Fruit fly (Drosophila melanogaster) whole organism, embryonic: ENCODE results near the gene Atf3.

ENCODE experiments used
- ATbp ChIP-seq: fragments of 200-800 bp; sonication (Bioruptor generic); optimal IDR thresholded peaks from 2 replicates; lab custom pipeline; 2017; ENCODE audit warnings: missing biosample characterization, mild to moderate bottlenecking, missing genetic modification characterization, missing genetic modification reagents
- Atf6 ChIP-seq: fragments of 200-800 bp; sonication (Bioruptor generic); IDR thresholded peaks from 2 replicates; pipeline ENCODE4 v1.3.6; 2022; ENCODE audit warnings: missing biosample characterization, missing genetic modification characterization
- CG10565 ChIP-seq: fragments of 200-800 bp; sonication (Bioruptor generic); optimal IDR thresholded peaks from 3 replicates; lab custom pipeline; 2016; ENCODE audit warnings: missing biosample characterization, mild to moderate bottlenecking, missing genetic modification characterization
- CG11085 ChIP-seq: fragments of 200-800 bp; sonication (Bioruptor generic); IDR thresholded peaks from 2 replicates; pipeline ENCODE4 v1.3.6; 2022; ENCODE audit warnings: missing biosample characterization, missing genetic modification characterization
- CG11696 ChIP-seq: fragments of 200-800 bp; sonication (Bioruptor generic); IDR thresholded peaks from 2 replicates; pipeline ENCODE4 v1.3.6; 2022; ENCODE audit warnings: missing biosample characterization, missing genetic modification characterization
- CG13287 ChIP-seq: fragments of 200-800 bp; sonication (Bioruptor generic); IDR thresholded peaks from 2 replicates; pipeline ENCODE4 v1.3.6; 2022; ENCODE audit warnings: missing biosample characterization, missing genetic modification characterization; ENCODE audit not compliant: partially characterized antibody
- CG14014 ChIP-seq: fragments of 200-800 bp; sonication (Bioruptor generic); IDR thresholded peaks from 2 replicates; pipeline ENCODE4 v1.3.6; 2022; ENCODE audit warnings: missing biosample characterization, missing genetic modification characterization
- CG14667 ChIP-seq: fragments of 200-800 bp; sonication (Bioruptor generic); IDR thresholded peaks from 2 replicates; pipeline ENCODE4 v1.3.6; 2022; ENCODE audit warnings: missing biosample characterization, missing genetic modification characterization
- CG15269 ChIP-seq: fragments of 200-800 bp; sonication (Bioruptor generic); optimal IDR thresholded peaks from 2 replicates; lab custom pipeline; 2018; ENCODE audit warnings: missing biosample characterization, mild to moderate bottlenecking, missing genetic modification characterization, moderate library complexity
- CG17328 ChIP-seq: fragments of 200-800 bp; sonication (Bioruptor generic); IDR thresholded peaks from 2 replicates; pipeline ENCODE4 v1.3.6; 2022; ENCODE audit warnings: missing biosample characterization, missing genetic modification characterization
- CG17802 ChIP-seq: fragments of 200-800 bp; sonication (Bioruptor generic); optimal IDR thresholded peaks from 2 replicates; lab custom pipeline; 2018; ENCODE audit warnings: missing biosample characterization, mild to moderate bottlenecking, missing genetic modification characterization, moderate library complexity
- CG31441 ChIP-seq: fragments of 200-800 bp; sonication (Bioruptor generic); IDR thresholded peaks from 2 replicates; pipeline ENCODE4 v1.3.6; 2022; ENCODE audit warnings: missing biosample characterization, missing genetic modification characterization
- CG3407 ChIP-seq: fragments of 200-800 bp; sonication (Bioruptor generic); optimal IDR thresholded peaks from 2 replicates; lab custom pipeline; 2018; ENCODE audit warnings: missing biosample characterization, mild to moderate bottlenecking, missing genetic modification characterization
- CG4707 ChIP-seq: fragments of 200-800 bp; sonication (Bioruptor generic); optimal IDR thresholded peaks from 2 replicates; lab custom pipeline; 2018; ENCODE audit warnings: missing biosample characterization, mild to moderate bottlenecking, missing genetic modification characterization, moderate library complexity
- CG4730 ChIP-seq: fragments of 200-800 bp; sonication (Bioruptor generic); IDR thresholded peaks from 2 replicates; pipeline ENCODE4 v1.3.6; 2022; ENCODE audit warnings: missing biosample characterization, missing genetic modification characterization
- CG6654 ChIP-seq: fragments of 200-800 bp; sonication (Bioruptor generic); optimal IDR thresholded peaks from 2 replicates; lab custom pipeline; 2017; ENCODE audit warnings: missing biosample characterization, mild to moderate bottlenecking, missing genetic modification characterization
- CG7556 ChIP-seq: fragments of 200-800 bp; sonication (Bioruptor generic); optimal IDR thresholded peaks from 2 replicates; lab custom pipeline; 2017; ENCODE audit warnings: missing biosample characterization, mild to moderate bottlenecking, missing genetic modification characterization
- CG7839 ChIP-seq: fragments of 200-800 bp; sonication (Bioruptor generic); optimal IDR thresholded peaks from 3 replicates; lab custom pipeline; 2018; ENCODE audit warnings: missing biosample characterization, mild to moderate bottlenecking, missing genetic modification characterization, moderate library complexity
- CG8924 ChIP-seq: fragments of 200-800 bp; optimal IDR thresholded peaks from 3 replicates; lab custom pipeline; 2019; ENCODE audit warnings: missing biosample characterization, mild to moderate bottlenecking, missing genetic modification characterization, moderate library complexity
- CG9609 ChIP-seq: fragments of 200-800 bp; sonication (Bioruptor generic); optimal IDR thresholded peaks from 3 replicates; lab custom pipeline; 2016; ENCODE audit warnings: missing biosample characterization, missing genetic modification characterization
- CkIIα-i1 ChIP-seq: fragments of 200-800 bp; sonication (Bioruptor generic); IDR thresholded peaks from 2 replicates; pipeline ENCODE4 v1.3.6; 2022; ENCODE audit warnings: missing biosample characterization, missing genetic modification characterization
- E2f1 ChIP-seq: fragments of 200-800 bp; sonication (Bioruptor generic); IDR thresholded peaks from 2 replicates; pipeline ENCODE4 v1.3.6; 2022; ENCODE audit warnings: missing biosample characterization, missing genetic modification characterization
- Elba2 ChIP-seq: fragments of 200-800 bp; sonication (Bioruptor generic); optimal IDR thresholded peaks from 3 replicates; lab custom pipeline; 2016; ENCODE audit warnings: missing biosample characterization, missing genetic modification characterization
- H15 ChIP-seq: fragments of 200-800 bp; sonication (Bioruptor generic); IDR thresholded peaks from 3 replicates; pipeline ENCODE4 v1.3.6; 2022; ENCODE audit warnings: missing biosample characterization, missing genetic modification characterization
- HLH3B ChIP-seq: fragments of 200-800 bp; sonication (Bioruptor generic); IDR thresholded peaks from 2 replicates; pipeline ENCODE4 v1.3.6; 2022; ENCODE audit warnings: missing biosample characterization, missing genetic modification characterization
- HLH4C ChIP-seq: fragments of 200-800 bp; sonication (Bioruptor generic); IDR thresholded peaks from 3 replicates; pipeline ENCODE4 v1.3.6; 2022; ENCODE audit warnings: missing biosample characterization, missing genetic modification characterization; ENCODE audit not compliant: partially characterized antibody
- Hr3 ChIP-seq: fragments of 200-800 bp; sonication (Bioruptor generic); optimal IDR thresholded peaks from 3 replicates; lab custom pipeline; 2016; ENCODE audit warnings: missing biosample characterization, missing genetic modification characterization
- Hr51 ChIP-seq, 2 experiments: fragments of 200-800 bp; sonication (Bioruptor generic); optimal IDR thresholded peaks; 2 replicates in 1 of 2; 3 replicates in 1 of 2; lab custom pipeline; 2016 to 2018; ENCODE audit warnings: missing biosample characterization in 2 of 2, missing genetic modification characterization in 2 of 2, mild to moderate bottlenecking in 1 of 2, moderate library complexity in 1 of 2
- Myb ChIP-seq: fragments of 200-800 bp; sonication (Bioruptor generic); optimal IDR thresholded peaks from 2 replicates; lab custom pipeline; 2016; ENCODE audit warnings: missing biosample characterization, missing genetic modification characterization
- NK7.1 ChIP-seq: fragments of 200-800 bp; sonication (Bioruptor generic); optimal IDR thresholded peaks from 3 replicates; lab custom pipeline; 2016; ENCODE audit warnings: missing biosample characterization, missing genetic modification characterization
- Nf-YA ChIP-seq: fragments of 200-800 bp; sonication (Bioruptor generic); IDR thresholded peaks from 2 replicates; pipeline ENCODE4 v1.3.6; 2022; ENCODE audit warnings: missing biosample characterization, missing genetic modification characterization
- Side ChIP-seq: fragments of 200-800 bp; sonication (Bioruptor generic); optimal IDR thresholded peaks from 2 replicates; lab custom pipeline; 2016; ENCODE audit warnings: missing biosample characterization, missing genetic modification characterization
- Spps ChIP-seq: fragments of 200-800 bp; sonication (Bioruptor generic); optimal IDR thresholded peaks from 2 replicates; lab custom pipeline; 2018; ENCODE audit warnings: missing biosample characterization, mild to moderate bottlenecking, missing genetic modification characterization
- Ssrp ChIP-seq: fragments of 200-800 bp; sonication (Bioruptor generic); optimal IDR thresholded peaks from 2 replicates; lab custom pipeline; 2018; ENCODE audit warnings: missing biosample characterization, mild to moderate bottlenecking, missing genetic modification characterization, moderate library complexity
- ac ChIP-seq: fragments of 200-800 bp; sonication (Bioruptor generic); optimal IDR thresholded peaks from 3 replicates; lab custom pipeline; 2017; ENCODE audit warnings: missing biosample characterization, mild to moderate bottlenecking, missing genetic modification characterization
- amos ChIP-seq: fragments of 200-800 bp; sonication (Bioruptor generic); IDR thresholded peaks from 2 replicates; pipeline ENCODE4 v1.3.6; 2022; ENCODE audit warnings: missing biosample characterization, missing genetic modification characterization; ENCODE audit not compliant: partially characterized antibody
- az2 ChIP-seq: fragments of 200-800 bp; sonication (Bioruptor generic); optimal IDR thresholded peaks from 3 replicates; lab custom pipeline; 2016; ENCODE audit warnings: missing biosample characterization, missing genetic modification characterization
- cato ChIP-seq: fragments of 200-800 bp; sonication (Bioruptor generic); optimal IDR thresholded peaks from 2 replicates; lab custom pipeline; 2016; ENCODE audit warnings: missing biosample characterization, missing genetic modification characterization, borderline replicate concordance
- crc ChIP-seq: fragments of 200-800 bp; sonication (Bioruptor generic); optimal IDR thresholded peaks from 2 replicates; lab custom pipeline; 2016; ENCODE audit warnings: missing biosample characterization, missing genetic modification characterization
- dati ChIP-seq: fragments of 200-800 bp; sonication (Bioruptor generic); IDR thresholded peaks from 2 replicates; pipeline ENCODE4 v1.3.6; 2022; ENCODE audit warnings: missing biosample characterization, missing genetic modification characterization
- dimm ChIP-seq: fragments of 200-800 bp; sonication (Bioruptor generic); IDR thresholded peaks from 2 replicates; pipeline ENCODE4 v1.3.6; 2022; ENCODE audit warnings: missing biosample characterization, missing genetic modification characterization
- dmrt99B ChIP-seq: fragments of 200-800 bp; sonication (Bioruptor generic); optimal IDR thresholded peaks from 2 replicates; lab custom pipeline; 2018; ENCODE audit warnings: missing biosample characterization, mild to moderate bottlenecking, missing genetic modification characterization, moderate library complexity
- eve ChIP-seq, 2 experiments: fragments of >200 bp; optimal IDR thresholded peaks; 2 replicates each; lab custom pipeline; 2017; ENCODE audit warnings: missing biosample characterization in 2 of 2, missing genetic modification characterization in 2 of 2
- ewg ChIP-seq: fragments of 200-800 bp; sonication (Bioruptor generic); optimal IDR thresholded peaks from 3 replicates; lab custom pipeline; 2017; ENCODE audit warnings: mild to moderate bottlenecking, missing biosample characterization, missing genetic modification reagents, missing genetic modification characterization
- hbn ChIP-seq: fragments of 200-800 bp; sonication (Bioruptor generic); IDR thresholded peaks from 2 replicates; pipeline ENCODE4 v1.3.6; 2022; ENCODE audit warnings: missing biosample characterization, missing genetic modification characterization; ENCODE audit not compliant: partially characterized antibody
- lov ChIP-seq, 2 experiments: fragments of 200-800 bp in 1 of 2; fragments of >200 bp in 1 of 2; sonication (Bioruptor generic) in 1 of 2; IDR thresholded peaks in 1 of 2; optimal IDR thresholded peaks in 1 of 2; 2 replicates in 1 of 2; 3 replicates in 1 of 2; pipeline versions ENCODE4 v1.3.6 to Lab custom; 2017 to 2022; ENCODE audit warnings: missing biosample characterization in 1 of 2, missing genetic modification characterization in 1 of 2
- mirr ChIP-seq: fragments of 200-800 bp; sonication (Bioruptor generic); optimal IDR thresholded peaks from 3 replicates; lab custom pipeline; 2018; ENCODE audit warnings: missing biosample characterization, mild to moderate bottlenecking, missing genetic modification characterization
- org-1 ChIP-seq: fragments of 200-800 bp; sonication (Bioruptor generic); optimal IDR thresholded peaks from 2 replicates; lab custom pipeline; 2017; ENCODE audit warnings: missing biosample characterization, missing genetic modification characterization
- scrt ChIP-seq: fragments of 200-800 bp; sonication (Bioruptor generic); optimal IDR thresholded peaks from 2 replicates; lab custom pipeline; 2018; ENCODE audit warnings: missing biosample characterization, mild to moderate bottlenecking, missing genetic modification characterization, moderate library complexity
- sr ChIP-seq: fragments of 200-800 bp; sonication (Bioruptor generic); IDR thresholded peaks from 3 replicates; pipeline ENCODE4 v1.3.6; 2022; ENCODE audit warnings: missing biosample characterization, missing genetic modification characterization
- vfl ChIP-seq: fragments of 200-800 bp; sonication (Bioruptor generic); optimal IDR thresholded peaks from 2 replicates; lab custom pipeline; 2016; ENCODE audit warnings: missing biosample characterization, missing genetic modification characterization

The Atf3 gene

DNA sequence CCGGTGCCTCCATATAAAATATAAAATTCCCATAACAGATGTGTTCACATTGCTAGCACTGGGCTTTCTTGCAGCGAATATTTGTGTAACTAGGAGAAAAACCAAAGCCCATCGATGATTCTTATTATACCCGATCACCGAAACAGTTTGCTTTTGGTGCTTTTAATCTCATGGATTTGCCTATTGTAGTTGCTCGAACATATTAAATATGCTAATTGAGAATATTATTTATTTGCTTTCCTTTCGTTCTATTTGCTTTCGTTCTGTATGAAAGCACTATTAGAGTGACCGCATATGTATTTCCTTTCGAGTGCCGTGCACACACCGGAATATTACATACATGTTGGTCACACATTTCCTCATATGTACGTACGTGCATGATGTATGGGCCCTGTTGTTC lies 4.4 kb downstream of the Atf3 start (continued):
- TF ChIP-seq HLH4C (GFP tag; lab: Robert Waterston, UW) (no peak), Atf6 (GFP tag; lab: Robert Waterston, UW) (peak; percentile 54), HLH3B (peak; percentile 39; the same call in 1 of the 2 replicates), CG4707 (GFP tag; lab: Kevin White, UChicago) (no peak), dimm (GFP tag; lab: Robert Waterston, UW) (no peak), CG4730 (GFP tag; lab: Robert Waterston, UW) (no peak), CkIIα-i1 (GFP tag; lab: Robert Waterston, UW) (no peak), sr (GFP tag; lab: Robert Waterston, UW) (no peak), mirr (GFP tag; lab: Kevin White, UChicago) (no peak), Elba2 (GFP tag; lab: Kevin White, UChicago) (no peak), E2f1 (GFP tag; lab: Robert Waterston, UW) (no peak), CG17328 (GFP tag; lab: Robert Waterston, UW) (no peak), az2 (GFP tag; lab: Kevin White, UChicago) (no peak), Hr3 (GFP tag; lab: Kevin White, UChicago) (peak; percentile 0), NK7.1 (no peak), Ssrp (peak; percentile 41), CG7556 (GFP tag; lab: Kevin White, UChicago) (peak; percentile 41), amos (GFP tag; lab: Robert Waterston, UW) (no peak), CG6654 (GFP tag; lab: Kevin White, UChicago) (peak; percentile 31), cato (GFP tag; lab: Kevin White, UChicago) (no peak), vfl (GFP tag; lab: Kevin White, UChicago) (no peak), CG31441 (GFP tag; lab: Robert Waterston, UW) (peak; percentile 57), dmrt99B (peak; percentile 62), Spps (tag; lab: Kevin White, UChicago) (no peak), CG9609 (GFP tag; lab: Kevin White, UChicago) (no peak), Nf-YA (GFP tag; lab: Robert Waterston, UW) (no peak), Side (GFP tag; lab: Kevin White, UChicago) (no peak), CG13287 (no peak), H15 (GFP tag; lab: Robert Waterston, UW) (0 out of 3 replicates have a peak, but pooled peaks have one; percentile 38), CG10565 (no peak), CG3407 (GFP tag; lab: Kevin White, UChicago) (no peak), eve (GFP tag; optimal IDR thresholded peaks at IDR 0.05; lab: Kevin White, UChicago) (peak in 1 of 2 experiments; percentile 47), lov (optimal IDR thresholded peaks at IDR 0.05; lab: Kevin White, UChicago) (no peak), lov (GFP tag; IDR thresholded peaks at IDR 0.05; lab: Robert Waterston, UW) (no peak), scrt (GFP tag; lab: Kevin White, UChicago) (peak; percentile 27), CG8924 (tag; lab: Kevin White, UChicago) (peak; percentile 16), CG11696 (GFP tag; lab: Robert Waterston, UW) (peak; percentile 78), hbn (no peak), CG15269 (peak; percentile 67), CG11085 (GFP tag; lab: Robert Waterston, UW) (peak; percentile 40; the same call in 1 of the 2 replicates), Hr51 (GFP tag; optimal IDR thresholded peaks at IDR 0.05; lab: Kevin White, UChicago) (peak; percentile 7 to 50), CG14667 (no peak), Myb (GFP tag; lab: Kevin White, UChicago) (peak; percentile 14), dati (no peak), CG14014 (GFP tag; lab: Robert Waterston, UW) (peak; percentile 30; the same call in 1 of the 2 replicates), CG7839 (tag; lab: Kevin White, UChicago) (peak; percentile 70), org-1 (GFP tag; lab: Kevin White, UChicago) (peak; percentile 2), ewg (GFP tag; lab: Kevin White, UChicago) (no peak), ATbp (GFP tag; lab: Kevin White, UChicago) (peak; percentile 31), ac (GFP tag; lab: Kevin White, UChicago) (no peak), CG17802 (tag; lab: Kevin White, UChicago) (peak; percentile 10), crc (no peak)
